Worm (Caenorhabditis elegans) whole organism, late embryonic: ENCODE measurements around the gene T20G5.8.

Experiments
- ama-1 ChIP-seq: fragments of 150-350 bp; optimal IDR thresholded peaks from 2 replicates; lab custom pipeline; 2014
- ceh-48 ChIP-seq: sonication (generic microtip); optimal IDR thresholded peaks from 2 replicates; lab custom pipeline; 2016; ENCODE audit warnings: missing genetic modification characterization, inconsistent platforms, missing compliant biosample characterization
- fax-1 ChIP-seq: sonication (generic microtip); optimal IDR thresholded peaks from 2 replicates; lab custom pipeline; 2016; ENCODE audit warnings: missing genotype, missing genetic modification characterization, missing compliant biosample characterization
- fkh-10 ChIP-seq: fragments of 150-350 bp; optimal IDR thresholded peaks from 2 replicates; lab custom pipeline; 2014; ENCODE audit warnings: missing biosample characterization, missing genetic modification reagents, missing genetic modification characterization
- hlh-30 ChIP-seq: sonication (generic microtip); optimal IDR thresholded peaks from 2 replicates; lab custom pipeline; 2017; ENCODE audit warnings: antibody characterized with exemption, missing genetic modification characterization, missing compliant biosample characterization; ENCODE audit not compliant: insufficient read depth
- nfya-1 ChIP-seq: sonication (generic microtip); optimal IDR thresholded peaks from 2 replicates; lab custom pipeline; 2017; ENCODE audit warnings: missing genetic modification characterization, mild to moderate bottlenecking, missing compliant biosample characterization, antibody characterized with exemption, moderate library complexity
- nhr-11 ChIP-seq: fragments of 150-350 bp; optimal IDR thresholded peaks from 2 replicates; lab custom pipeline; 2014; ENCODE audit warnings: missing biosample characterization, missing genetic modification characterization
- nhr-232 ChIP-seq: sonication (generic microtip); optimal IDR thresholded peaks from 2 replicates; lab custom pipeline; 2016; ENCODE audit warnings: missing genetic modification characterization, missing compliant biosample characterization
- npax-4 ChIP-seq: sonication (generic microtip); optimal IDR thresholded peaks from 2 replicates; lab custom pipeline; 2016; ENCODE audit warnings: missing genetic modification characterization, missing compliant biosample characterization
- pha-4 ChIP-seq: fragments of 150-350 bp; optimal IDR thresholded peaks from 2 replicates; lab custom pipeline; 2018; ENCODE audit warnings: missing biosample characterization, missing genetic modification reagents, missing genetic modification characterization

ce11 chrIII:10178023-10178422 lies 21.1 kb upstream of the T20G5.8 start:
- TF ChIP-seq pha-4 (no peak), nhr-11 (tag; lab: Kevin White, UChicago) (no peak), ama-1 (lab: Kevin White, UChicago) (no peak), nfya-1 (no peak), fkh-10 (no peak), nhr-232 (tag; lab: Kevin White, UChicago) (no peak), npax-4 (tag; lab: Kevin White, UChicago) (no peak), ceh-48 (no peak), hlh-30 (tag; lab: Kevin White, UChicago) (no peak), fax-1 (tag; lab: Kevin White, UChicago) (no peak)
